Worm (Caenorhabditis elegans): ENCODE data around the gene btb-11.
"Not testable (repeated sequence)": the region's sequence is repeated elsewhere in the genome, so short reads cannot be mapped to it uniquely, and the experiment has no call there.

DNA sequence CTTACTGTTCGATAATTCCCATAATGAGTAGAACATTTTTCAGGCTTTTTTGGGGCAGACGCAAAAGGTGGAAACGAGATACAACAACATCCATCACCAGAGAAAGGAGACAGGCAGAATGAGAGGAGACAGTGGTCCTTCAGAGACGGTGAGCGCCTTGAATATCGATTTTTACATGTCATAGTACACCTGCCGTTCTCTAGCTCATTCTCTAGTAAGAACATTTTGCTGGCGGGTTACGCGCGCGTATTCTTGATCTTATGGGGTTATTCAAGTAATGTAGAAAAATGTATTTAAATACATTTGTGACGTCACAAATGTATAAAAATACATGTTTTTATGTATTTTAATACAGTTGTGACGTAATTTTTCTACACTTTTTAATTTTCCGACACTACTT, 19.3 kb upstream of the btb-11 start, which contains the start of gene fbxb-45:
- TF ChIP-seq pqm-1 (tag; optimal IDR thresholded peaks at IDR 0.05); unc-62 (GFP tag; optimal IDR thresholded peaks at IDR 0.05); nhr-84 (tag; optimal IDR thresholded peaks at IDR 0.05); ztf-11 (tag; optimal IDR thresholded peaks at IDR 0.05); C34B4.2 (tag; optimal IDR thresholded peaks at IDR 0.05); egl-13 (tag; optimal IDR thresholded peaks at IDR 0.05); nhr-237 (tag; optimal IDR thresholded peaks at IDR 0.05); lir-3 (tag; optimal IDR thresholded peaks at IDR 0.05; ENCODE audit: poor library complexity); mef-2 (tag; optimal IDR thresholded peaks at IDR 0.05); ama-1 (optimal IDR thresholded peaks at IDR 0.05); dpl-1 (GFP tag; optimal IDR thresholded peaks at IDR 0.05): not testable (repeated sequence)
